Fruit fly (Drosophila melanogaster): ENCODE measurements around the gene eIF4H1.

Gene eIF4H1

DNA sequence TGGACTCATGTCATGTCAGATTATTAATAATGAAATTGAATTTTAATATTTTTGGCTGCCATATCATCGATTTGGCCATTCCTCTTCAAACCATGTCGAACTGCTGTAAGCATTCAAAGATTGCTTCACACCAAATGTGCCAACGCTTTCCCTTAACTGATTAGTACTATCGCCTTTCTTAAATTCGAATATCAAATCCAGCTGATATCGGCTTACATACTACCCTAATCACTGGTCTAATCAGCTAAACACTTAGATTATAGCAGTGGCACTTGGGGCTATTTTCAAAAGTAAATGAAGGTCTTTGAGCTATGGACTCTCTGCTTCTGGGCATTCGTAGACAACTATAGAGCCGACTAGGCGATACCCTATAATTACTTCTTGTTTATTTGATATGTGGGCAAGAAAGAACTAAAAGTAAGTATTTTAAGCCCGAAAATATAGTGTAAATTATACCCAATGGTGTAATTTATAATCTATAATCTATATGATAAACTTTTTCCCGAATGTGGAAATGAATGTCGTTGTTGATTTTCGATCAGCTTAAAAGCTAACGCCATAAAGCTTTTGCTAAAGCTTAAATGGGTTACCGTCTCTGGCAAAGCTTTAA, 44.5 kb upstream of the eIF4H1 start (continued):
- TF ChIP-seq CG30403 (GFP tag; optimal IDR thresholded peaks at IDR 0.05) (peak; percentile 78), gsb (GFP tag; IDR thresholded peaks at IDR 0.05) (peak; percentile 69), cwo (GFP tag; optimal IDR thresholded peaks at IDR 0.05) (peak; percentile 79), dysf (GFP tag; IDR thresholded peaks at IDR 0.05) (peak; percentile 88), Bteb2 (GFP tag; optimal IDR thresholded peaks at IDR 0.05) (peak; percentile 66), CG31224 (GFP tag; IDR thresholded peaks at IDR 0.05) (0 out of 2 replicates have a peak, but pooled peaks have one; percentile 53), CG10366 (GFP tag; IDR thresholded peaks at IDR 0.05) (peak; percentile 77), Opbp (GFP tag; IDR thresholded peaks at IDR 0.05; ENCODE audit: partially characterized antibody) (no peak), CG10147 (GFP tag; optimal IDR thresholded peaks at IDR 0.05) (no peak), CG8359 (GFP tag; optimal IDR thresholded peaks at IDR 0.05; ENCODE audit: borderline replicate concordance) (peak; percentile 30), CkIIα-i1 (GFP tag; IDR thresholded peaks at IDR 0.05) (no peak), jigr1 (GFP tag; IDR thresholded peaks at IDR 0.05) (no peak), eve (GFP tag; optimal IDR thresholded peaks at IDR 0.05) (no peak), CG12104 (GFP tag; optimal IDR thresholded peaks at IDR 0.05) (peak; percentile 63), Deaf1 (tag; optimal IDR thresholded peaks at IDR 0.05) (peak; percentile 58), Max (GFP tag; optimal IDR thresholded peaks at IDR 0.05) (peak; percentile 77), tx (GFP tag; optimal IDR thresholded peaks at IDR 0.05) (peak; percentile 53), Xbp1 (GFP tag; optimal IDR thresholded peaks at IDR 0.05) (peak; percentile 80), CG13296 (GFP tag; optimal IDR thresholded peaks at IDR 0.05) (peak; percentile 71), CG14710 (tag; optimal IDR thresholded peaks at IDR 0.05) (peak; percentile 28), Tbp (GFP tag; optimal IDR thresholded peaks at IDR 0.05) (no peak), Nf-YB (GFP tag; optimal IDR thresholded peaks at IDR 0.05) (peak; percentile 50), cg (GFP tag; optimal IDR thresholded peaks at IDR 0.05) (no peak), HLH54F (GFP tag; optimal IDR thresholded peaks at IDR 0.05) (peak; percentile 41), CG15011 (GFP tag; optimal IDR thresholded peaks at IDR 0.05) (peak; percentile 68), unc-4 (GFP tag; IDR thresholded peaks at IDR 0.05; ENCODE audit: partially characterized antibody) (no peak), nom (GFP tag; optimal IDR thresholded peaks at IDR 0.05) (no peak), HLH3B (GFP tag; IDR thresholded peaks at IDR 0.05) (peak; percentile 83), seq (GFP tag; IDR thresholded peaks at IDR 0.05) (peak; percentile 78), z (GFP tag; IDR thresholded peaks at IDR 0.05) (0 out of 3 replicates have a peak, but pooled peaks have one; percentile 16), CG4820 (GFP tag; optimal IDR thresholded peaks at IDR 0.05) (peak; percentile 52), CG6272 (GFP tag; IDR thresholded peaks at IDR 0.05) (peak; percentile 60; the same call in 1 of the 2 replicates), cato (GFP tag; optimal IDR thresholded peaks at IDR 0.05; ENCODE audit: borderline replicate concordance) (no peak), CG3995 (GFP tag; optimal IDR thresholded peaks at IDR 0.05) (peak; percentile 7), NfI (GFP tag; optimal IDR thresholded peaks at IDR 0.05) (peak; percentile 71), CG32772 (GFP tag; IDR thresholded peaks at IDR 0.05) (peak; percentile 63), Six4 (GFP tag; optimal IDR thresholded peaks at IDR 0.05) (peak; percentile 34), sima (GFP tag; optimal IDR thresholded peaks at IDR 0.05) (no peak), CG7987 (GFP tag; optimal IDR thresholded peaks at IDR 0.05) (peak; percentile 43), CG11093 (GFP tag; IDR thresholded peaks at IDR 0.05) (0 out of 3 replicates have a peak, but pooled peaks have one; percentile 22), CG12155 (GFP tag; optimal IDR thresholded peaks at IDR 0.05) (no peak), Camta (GFP tag; optimal IDR thresholded peaks at IDR 0.05) (peak; percentile 56), hkb (optimal IDR thresholded peaks at IDR 0.05) (no peak), hkb (GFP tag; IDR thresholded peaks at IDR 0.05) (peak; percentile 90), CG4617 (GFP tag; optimal IDR thresholded peaks at IDR 0.05; ENCODE audit: borderline replicate concordance) (no peak), Atf-2 (GFP tag; optimal IDR thresholded peaks at IDR 0.05) (peak; percentile 16), CG15601 (tag; optimal IDR thresholded peaks at IDR 0.05) (no peak), Dll (GFP tag; IDR thresholded peaks at IDR 0.05; ENCODE audit: partially characterized antibody) (no peak), bigmax (GFP tag; optimal IDR thresholded peaks at IDR 0.05) (no peak), Dip2 (GFP tag; IDR thresholded peaks at IDR 0.05) (no peak)
